Worm (Caenorhabditis elegans) whole organism, L3 larva: ENCODE results near the gene Y55B1AR.2.

Experiments
- egl-27 ChIP-seq: sonication (generic microtip); optimal IDR thresholded peaks from 4 replicates; lab custom pipeline; 2017; ENCODE audit warnings: missing biosample characterization, missing genetic modification reagents, missing genetic modification characterization
- elt-3 ChIP-seq, 3 experiments: fragments of 150-350 bp in 1 of 3; sonication (generic microtip) in 2 of 3; optimal IDR thresholded peaks; 2 replicates in 2 of 3; 4 replicates in 1 of 3; lab custom pipeline; 2014 to 2017; ENCODE audit warnings: missing biosample characterization in 3 of 3, missing genetic modification characterization in 3 of 3
- nhr-12 ChIP-seq: fragments of 150-350 bp; optimal IDR thresholded peaks from 2 replicates; lab custom pipeline; 2014; ENCODE audit warnings: missing biosample characterization, missing genetic modification characterization
- nhr-23 ChIP-seq: fragments of 150-350 bp; optimal IDR thresholded peaks from 2 replicates; lab custom pipeline; 2014; ENCODE audit warnings: missing biosample characterization, missing genetic modification reagents, missing genetic modification characterization
- nhr-25 ChIP-seq: sonication (generic microtip); optimal IDR thresholded peaks from 2 replicates; lab custom pipeline; 2017; ENCODE audit warnings: missing biosample characterization, missing genetic modification characterization
- pqm-1 ChIP-seq: fragments of 150-350 bp; optimal IDR thresholded peaks from 2 replicates; lab custom pipeline; 2017; ENCODE audit warnings: missing biosample characterization, missing genetic modification characterization, inconsistent platforms

- no peak for TF ChIP-seq egl-27 (tag; lab: Kevin White, UChicago)
- TF ChIP-seq pqm-1 (tag; lab: Kevin White, UChicago): peak; percentile 12
- no peak for TF ChIP-seq nhr-12
- TF ChIP-seq nhr-23 (tag; lab: Kevin White, UChicago): no peak
- no peak for TF ChIP-seq elt-3 (tag; optimal IDR thresholded peaks at IDR 0.05; lab: Kevin White, UChicago)
- TF ChIP-seq nhr-25 (tag; lab: Kevin White, UChicago): no peak
Observed at ce11 chrIII:599279-599678, 692 bp upstream of the Y55B1AR.2 start.
